Worm (Caenorhabditis elegans): ENCODE measurements around the gene kin-15.

The kin-15 gene

ce11 chrII:9433609-9434008 is at the start of gene kin-15:
TSS of gene kin-15 (minus strand) at chrII:9433709.
- TF ChIP-seq fkh-10 (GFP tag; optimal IDR thresholded peaks at IDR 0.05): no peak
- TF ChIP-seq ceh-28 (tag; optimal IDR thresholded peaks at IDR 0.05): no peak
- TF ChIP-seq nhr-77 (tag; optimal IDR thresholded peaks at IDR 0.05): no peak
- no peak for TF ChIP-seq ztf-4 (tag; optimal IDR thresholded peaks at IDR 0.05)
- TF ChIP-seq nfya-1 (tag; optimal IDR thresholded peaks at IDR 0.05; ENCODE audit: insufficient read depth): no peak
- no peak for TF ChIP-seq nhr-43 (tag; optimal IDR thresholded peaks at IDR 0.05; ENCODE audit: poor library complexity, severe bottlenecking)
- TF ChIP-seq lin-15B (tag; optimal IDR thresholded peaks at IDR 0.05): no peak
- TF ChIP-seq pha-4 (tag; optimal IDR thresholded peaks at IDR 0.05): no peak
- no peak for TF ChIP-seq unc-39 (tag; optimal IDR thresholded peaks at IDR 0.05)
- no peak for TF ChIP-seq aly-2 (tag; optimal IDR thresholded peaks at IDR 0.05)
- TF ChIP-seq mml-1 (tag; optimal IDR thresholded peaks at IDR 0.05): no peak
- TF ChIP-seq ceh-9 (tag; optimal IDR thresholded peaks at IDR 0.05): no peak
- TF ChIP-seq fkh-2 (tag; optimal IDR thresholded peaks at IDR 0.05): no peak

- TF ChIP-seq elt-2 (tag; optimal IDR thresholded peaks at IDR 0.05) (peak; percentile 71), egl-27 (tag; optimal IDR thresholded peaks at IDR 0.05) (no peak), pqm-1 (tag; optimal IDR thresholded peaks at IDR 0.05) (peak; percentile 33)
These were observed 49.0 kb upstream of the kin-15 start for ce11 chrII:9482529-9482928.

- TF ChIP-seq nhr-12 (tag; optimal IDR thresholded peaks at IDR 0.05) (no peak), pha-4 (tag; optimal IDR thresholded peaks at IDR 0.05) (peak; percentile 73)
These were observed 47.9 kb upstream of the kin-15 start for ce11 chrII:9481427-9481826.

ce11 chrII:9480006-9480405 is 46.5 kb upstream of the kin-15 start, which contains the start of gene T19H5.7:
TSS of gene T19H5.7 (minus strand) at chrII:9480106.
- TF ChIP-seq eor-1 (tag; optimal IDR thresholded peaks at IDR 0.05): no peak
- no peak for TF ChIP-seq fkh-10 (GFP tag; optimal IDR thresholded peaks at IDR 0.05)
- no peak for TF ChIP-seq mdl-1 (tag; optimal IDR thresholded peaks at IDR 0.05)
- no peak for TF ChIP-seq elt-1 (tag; optimal IDR thresholded peaks at IDR 0.05)
- no peak for TF ChIP-seq nhr-28 (tag; optimal IDR thresholded peaks at IDR 0.05)
- no peak for TF ChIP-seq fos-1 (tag; optimal IDR thresholded peaks at IDR 0.05)
- TF ChIP-seq nhr-12 (tag; optimal IDR thresholded peaks at IDR 0.05): no peak

ce11 chrII:9477567-9477966 is 44.1 kb upstream of the kin-15 start, which contains the start of gene chil-27:
TSS of gene chil-27 (plus strand) at chrII:9477867.
- TF ChIP-seq fos-1 (tag; optimal IDR thresholded peaks at IDR 0.05) (no peak), nhr-11 (tag; optimal IDR thresholded peaks at IDR 0.05) (no peak), ZK546.5 (tag; optimal IDR thresholded peaks at IDR 0.05) (no peak), nhr-23 (tag; optimal IDR thresholded peaks at IDR 0.05) (no peak), unc-39 (tag; optimal IDR thresholded peaks at IDR 0.05) (no peak), fkh-2 (tag; optimal IDR thresholded peaks at IDR 0.05) (no peak), lin-15B (tag; optimal IDR thresholded peaks at IDR 0.05) (no peak), nhr-77 (tag; optimal IDR thresholded peaks at IDR 0.05) (no peak), ceh-9 (tag; optimal IDR thresholded peaks at IDR 0.05) (no peak), R02D3.7 (tag; optimal IDR thresholded peaks at IDR 0.05) (no peak), unc-62 (GFP tag; optimal IDR thresholded peaks at IDR 0.05) (no peak), zag-1 (tag; optimal IDR thresholded peaks at IDR 0.05) (no peak), elt-2 (tag; optimal IDR thresholded peaks at IDR 0.05) (no peak), egl-5 (tag; optimal IDR thresholded peaks at IDR 0.05) (no peak), nhr-43 (tag; optimal IDR thresholded peaks at IDR 0.05; ENCODE audit: poor library complexity, severe bottlenecking) (no peak), nfya-1 (tag; optimal IDR thresholded peaks at IDR 0.05; ENCODE audit: insufficient read depth) (no peak), elt-1 (tag; optimal IDR thresholded peaks at IDR 0.05) (no peak)

- no peak for TF ChIP-seq nhr-28 (tag; optimal IDR thresholded peaks at IDR 0.05)
These were observed 41.0 kb upstream of the kin-15 start, which contains the start of the genes chil-25 and chil-26 for ce11 chrII:9474367-9475105. TSS of gene chil-25 (minus strand) at chrII:9474467. TSS of gene chil-26 (plus strand) at chrII:9475055.

Data from whole organism, L3 larva.